Worm (Caenorhabditis elegans) whole organism, midembryonic: Measurements from ENCODE around the gene srw-141.
"Not testable (repeated sequence)": the region's sequence is repeated elsewhere in the genome, so short reads cannot be mapped to it uniquely, and the experiment has no call there.

Experiments
- T22C8.4 ChIP-seq: fragments of 200-800 bp; sonication (Bioruptor generic); IDR thresholded peaks from 2 replicates; pipeline ENCODE4 v1.3.6; 2022; ENCODE audit warnings: missing genetic modification characterization, missing compliant biosample characterization
- cog-1 ChIP-seq: sonication (generic microtip); optimal IDR thresholded peaks from 2 replicates; lab custom pipeline; 2016; ENCODE audit warnings: missing genetic modification characterization, missing compliant biosample characterization
- flt-1 ChIP-seq: fragments of 200-800 bp; sonication (Bioruptor generic); IDR thresholded peaks from 2 replicates; pipeline ENCODE4 v1.3.6; 2022; ENCODE audit warnings: missing genetic modification characterization, missing compliant biosample characterization
- klf-2 ChIP-seq: fragments of 200-800 bp; sonication (Bioruptor generic); conservative IDR thresholded peaks from 2 replicates; pipeline ENCODE4 v1.3.6; 2022; ENCODE audit warnings: missing genetic modification reagents, missing genetic modification characterization, missing compliant biosample characterization
- med-1 ChIP-seq: sonication (generic microtip); optimal IDR thresholded peaks from 2 replicates; lab custom pipeline; 2017; ENCODE audit warnings: missing genetic modification characterization, mild to moderate bottlenecking, missing compliant biosample characterization, antibody characterized with exemption, missing genetic modification reagents; ENCODE audit not compliant: insufficient read depth
- ref-1 ChIP-seq: fragments of 200-800 bp; sonication (Bioruptor generic); conservative IDR thresholded peaks from 2 replicates; pipeline ENCODE4 v1.3.6; 2022; ENCODE audit warnings: missing genetic modification reagents, missing genetic modification characterization, missing compliant biosample characterization
- tab-1 ChIP-seq: fragments of 200-800 bp; sonication (Bioruptor generic); IDR thresholded peaks from 2 replicates; pipeline ENCODE4 v1.3.6; 2022; ENCODE audit warnings: missing genetic modification characterization, missing compliant biosample characterization
- ztf-23 ChIP-seq: fragments of 200-800 bp; sonication (Bioruptor generic); IDR thresholded peaks from 2 replicates; pipeline ENCODE4 v1.3.6; 2022; ENCODE audit warnings: missing genetic modification reagents, missing genetic modification characterization, missing compliant biosample characterization
- ztf-29 ChIP-seq: fragments of 200-800 bp; sonication (Bioruptor generic); IDR thresholded peaks from 2 replicates; pipeline ENCODE4 v1.3.6; 2022; ENCODE audit warnings: missing genetic modification reagents, missing genetic modification characterization, missing compliant biosample characterization

Gene srw-141

ce11 chrV:2958202-2958601, 19.8 kb upstream of the srw-141 start, which contains the start of gene srw-142:
TSS of gene srw-142 (minus strand) at chrV:2958302.
- TF ChIP-seq ztf-23 (GFP tag; lab: Robert Waterston, UW) (no peak), tab-1 (GFP tag; lab: Robert Waterston, UW) (no peak), cog-1 (tag; lab: Kevin White, UChicago) (no peak), med-1 (GFP tag; lab: Kevin White, UChicago) (no peak), ztf-29 (GFP tag; lab: Robert Waterston, UW) (no peak), T22C8.4 (GFP tag; lab: Robert Waterston, UW) (no peak), klf-2 (GFP tag; lab: Robert Waterston, UW) (no peak), ref-1 (GFP tag; lab: Robert Waterston, UW) (no peak), flt-1 (GFP tag; lab: Robert Waterston, UW) (no peak)

- not testable (repeated sequence) for TF ChIP-seq klf-2, ztf-23, ref-1 (GFP tag; lab: Robert Waterston, UW)
Observed at ce11 chrV:2955342-2955741, 16.9 kb upstream of the srw-141 start, which contains the start of gene srh-248. TSS of gene srh-248 (minus strand) at chrV:2955442.

- not testable (repeated sequence) for TF ChIP-seq flt-1 (GFP tag; lab: Robert Waterston, UW); ref-1 (GFP tag; lab: Robert Waterston, UW); cog-1 (tag; lab: Kevin White, UChicago)
Observed at ce11 chrV:2952102-2952501, 13.7 kb upstream of the srw-141 start, which contains the start of gene srw-122. TSS of gene srw-122 (minus strand) at chrV:2952202.

- no peak for TF ChIP-seq med-1 (GFP tag; lab: Kevin White, UChicago)
- no peak for TF ChIP-seq ztf-23 (GFP tag; lab: Robert Waterston, UW)
- TF ChIP-seq flt-1 (GFP tag; lab: Robert Waterston, UW): no peak
- no peak for TF ChIP-seq ref-1 (GFP tag; lab: Robert Waterston, UW)
- TF ChIP-seq klf-2 (GFP tag; lab: Robert Waterston, UW): no peak
- no peak for TF ChIP-seq T22C8.4 (GFP tag; lab: Robert Waterston, UW)
- no peak for TF ChIP-seq cog-1 (tag; lab: Kevin White, UChicago)
- no peak for TF ChIP-seq tab-1 (GFP tag; lab: Robert Waterston, UW)
- TF ChIP-seq ztf-29 (GFP tag; lab: Robert Waterston, UW): no peak
Observed at ce11 chrV:2945602-2946001, 7.2 kb upstream of the srw-141 start, which contains the start of gene srh-87. TSS of gene srh-87 (minus strand) at chrV:2945702.

ce11 chrV:2943859-2944258, 5.5 kb upstream of the srw-141 start, which contains the start of gene srw-137:
TSS of gene srw-137 (minus strand) at chrV:2943959.
- no peak for TF ChIP-seq ref-1 (GFP tag; lab: Robert Waterston, UW)
- no peak for TF ChIP-seq cog-1 (tag; lab: Kevin White, UChicago)
- TF ChIP-seq ztf-29 (GFP tag; lab: Robert Waterston, UW): no peak
- TF ChIP-seq ztf-23 (GFP tag; lab: Robert Waterston, UW): no peak
- no peak for TF ChIP-seq flt-1 (GFP tag; lab: Robert Waterston, UW)
- no peak for TF ChIP-seq klf-2 (GFP tag; lab: Robert Waterston, UW)
- TF ChIP-seq tab-1 (GFP tag; lab: Robert Waterston, UW): no peak
- no peak for TF ChIP-seq med-1 (GFP tag; lab: Kevin White, UChicago)
- no peak for TF ChIP-seq T22C8.4 (GFP tag; lab: Robert Waterston, UW)

- no peak for TF ChIP-seq ztf-29 (GFP tag; lab: Robert Waterston, UW)
- TF ChIP-seq ztf-23 (GFP tag; lab: Robert Waterston, UW): no peak
- TF ChIP-seq tab-1 (GFP tag; lab: Robert Waterston, UW): no peak
Observed at ce11 chrV:2942247-2942646, 3.9 kb upstream of the srw-141 start.

- TF ChIP-seq med-1 (GFP tag; lab: Kevin White, UChicago) (no peak), cog-1 (tag; lab: Kevin White, UChicago) (no peak), T22C8.4 (GFP tag; lab: Robert Waterston, UW) (no peak), klf-2 (GFP tag; lab: Robert Waterston, UW) (no peak), flt-1 (GFP tag; lab: Robert Waterston, UW) (no peak), ztf-29 (GFP tag; lab: Robert Waterston, UW) (no peak), tab-1 (GFP tag; lab: Robert Waterston, UW) (no peak), ztf-23 (GFP tag; lab: Robert Waterston, UW) (no peak), ref-1 (GFP tag; lab: Robert Waterston, UW) (no peak)
Observed at ce11 chrV:2941405-2941804, 3.0 kb upstream of the srw-141 start, which contains the start of gene srw-143. TSS of gene srw-143 (minus strand) at chrV:2941505.

ce11 chrV:2934075-2934474, 4.3 kb downstream of the srw-141 start, which contains the start of gene srh-247:
TSS of gene srh-247 (minus strand) at chrV:2934175.
- TF ChIP-seq flt-1 (GFP tag; lab: Robert Waterston, UW) (no peak), ztf-23 (GFP tag; lab: Robert Waterston, UW) (no peak), med-1 (GFP tag; lab: Kevin White, UChicago) (no peak), ztf-29 (GFP tag; lab: Robert Waterston, UW) (no peak), T22C8.4 (GFP tag; lab: Robert Waterston, UW) (no peak), cog-1 (tag; lab: Kevin White, UChicago) (no peak), ref-1 (GFP tag; lab: Robert Waterston, UW) (no peak), tab-1 (GFP tag; lab: Robert Waterston, UW) (no peak), klf-2 (GFP tag; lab: Robert Waterston, UW) (no peak)

- TF ChIP-seq ztf-23 (GFP tag; lab: Robert Waterston, UW): no peak
- no peak for TF ChIP-seq med-1 (GFP tag; lab: Kevin White, UChicago)
- no peak for TF ChIP-seq ref-1 (GFP tag; lab: Robert Waterston, UW)
- no peak for TF ChIP-seq klf-2 (GFP tag; lab: Robert Waterston, UW)
- no peak for TF ChIP-seq ztf-29 (GFP tag; lab: Robert Waterston, UW)
- TF ChIP-seq tab-1 (GFP tag; lab: Robert Waterston, UW): no peak
- TF ChIP-seq T22C8.4 (GFP tag; lab: Robert Waterston, UW): no peak
- no peak for TF ChIP-seq cog-1 (tag; lab: Kevin White, UChicago)
- TF ChIP-seq flt-1 (GFP tag; lab: Robert Waterston, UW): no peak
Observed at ce11 chrV:2931252-2931651, 7.1 kb downstream of the srw-141 start, which contains the start of gene C31B8.1. TSS of gene C31B8.1 (plus strand) at chrV:2931552.
